Worm (Caenorhabditis elegans): ENCODE measurements around the gene C50E3.7.

C50E3.7 gene

ce11 chrV:7575563-7575962 lies 22.6 kb downstream of the C50E3.7 start, which contains the start of the genes snu-66 and ints-9 (continued):
- TF ChIP-seq mef-2 (tag; optimal IDR thresholded peaks at IDR 0.05) (no peak), lin-14 (GFP tag; optimal IDR thresholded peaks at IDR 0.05) (peak; percentile 66), dsc-1 (tag; optimal IDR thresholded peaks at IDR 0.05) (peak; percentile 68), snpc-4 (tag; optimal IDR thresholded peaks at IDR 0.05) (peak; percentile 41), jun-1 (tag; optimal IDR thresholded peaks at IDR 0.05) (peak; percentile 30), nhr-85 (tag) (peak; percentile 81), nhr-12 (tag; optimal IDR thresholded peaks at IDR 0.05) (no peak), aha-1 (tag; optimal IDR thresholded peaks at IDR 0.05) (no peak), ceh-90 (tag; optimal IDR thresholded peaks at IDR 0.05) (no peak), hlh-17 (GFP tag; optimal IDR thresholded peaks at IDR 0.05; ENCODE audit: borderline replicate concordance) (no peak), fkh-4 (tag; optimal IDR thresholded peaks at IDR 0.05; ENCODE audit: borderline replicate concordance) (no peak), nhr-90 (tag; optimal IDR thresholded peaks at IDR 0.05; ENCODE audit: poor library complexity) (peak; percentile 76), fkh-10 (GFP tag; optimal IDR thresholded peaks at IDR 0.05) (no peak), unc-130 (tag; optimal IDR thresholded peaks at IDR 0.05) (peak; percentile 71), C16A3.4 (tag; optimal IDR thresholded peaks at IDR 0.05) (peak; percentile 74), mdl-1 (tag; optimal IDR thresholded peaks at IDR 0.05) (peak in 1 of 2 experiments; percentile 41), lin-13 (GFP tag; optimal IDR thresholded peaks at IDR 0.05) (peak; percentile 57), vab-15 (tag; optimal IDR thresholded peaks at IDR 0.05) (no peak), nhr-76 (tag; optimal IDR thresholded peaks at IDR 0.05) (no peak), ceh-63 (GFP tag; optimal IDR thresholded peaks at IDR 0.05) (no peak), unc-30 (tag; optimal IDR thresholded peaks at IDR 0.05) (no peak), nhr-47 (tag; optimal IDR thresholded peaks at IDR 0.05) (peak; percentile 81), lsy-2 (tag; optimal IDR thresholded peaks at IDR 0.05) (peak; percentile 79 to 80), nhr-20 (tag; optimal IDR thresholded peaks at IDR 0.05) (peak; percentile 77), elt-2 (tag; optimal IDR thresholded peaks at IDR 0.05) (no peak), lin-15B (tag; optimal IDR thresholded peaks at IDR 0.05) (peak; percentile 63), efl-3 (GFP tag; optimal IDR thresholded peaks at IDR 0.05) (no peak), Y116A8C.19 (tag; optimal IDR thresholded peaks at IDR 0.05; ENCODE audit: borderline replicate concordance) (no peak), pag-3 (tag; optimal IDR thresholded peaks at IDR 0.05; ENCODE audit: borderline replicate concordance, insufficient read depth) (no peak), isw-1 (GFP tag; IDR thresholded peaks at IDR 0.05) (peak; percentile 53), ama-1 (optimal IDR thresholded peaks at IDR 0.05) (peak; percentile 29), C34B4.2 (tag; optimal IDR thresholded peaks at IDR 0.05) (no peak), egl-13 (tag; optimal IDR thresholded peaks at IDR 0.05) (no peak), grh-1 (GFP tag; IDR thresholded peaks at IDR 0.05) (peak; percentile 64), C04F5.9 (tag; optimal IDR thresholded peaks at IDR 0.05) (no peak), efl-1 (optimal IDR thresholded peaks at IDR 0.05) (peak; percentile 67 to 80), efl-1 (GFP tag; optimal IDR thresholded peaks at IDR 0.05 in 1 of 2) (peak; percentile 78 to 96), egl-27 (tag; optimal IDR thresholded peaks at IDR 0.05) (no peak), skn-1 (tag; optimal IDR thresholded peaks at IDR 0.05) (peak; percentile 54), sox-4 (tag; optimal IDR thresholded peaks at IDR 0.05) (no peak), mab-9 (GFP tag; IDR thresholded peaks at IDR 0.05) (no peak), ets-5 (GFP tag; IDR thresholded peaks at IDR 0.05) (no peak), fkh-8 (tag; optimal IDR thresholded peaks at IDR 0.05) (peak; percentile 33), ztf-11 (tag; optimal IDR thresholded peaks at IDR 0.05) (peak in 1 of 2 experiments; percentile 33), rnt-1 (tag; optimal IDR thresholded peaks at IDR 0.05) (peak; percentile 79), unc-62 (GFP tag; optimal IDR thresholded peaks at IDR 0.05) (no peak), irx-1 (tag; optimal IDR thresholded peaks at IDR 0.05) (peak; percentile 46), lin-35 (GFP tag; optimal IDR thresholded peaks at IDR 0.05) (peak; percentile 75 to 85), pqm-1 (tag; optimal IDR thresholded peaks at IDR 0.05) (no peak), unc-98 (GFP tag; IDR thresholded peaks at IDR 0.05) (no peak)
